2 worm cellular contexts compared by ENCODE assay signal in the genomic region with DNA sequence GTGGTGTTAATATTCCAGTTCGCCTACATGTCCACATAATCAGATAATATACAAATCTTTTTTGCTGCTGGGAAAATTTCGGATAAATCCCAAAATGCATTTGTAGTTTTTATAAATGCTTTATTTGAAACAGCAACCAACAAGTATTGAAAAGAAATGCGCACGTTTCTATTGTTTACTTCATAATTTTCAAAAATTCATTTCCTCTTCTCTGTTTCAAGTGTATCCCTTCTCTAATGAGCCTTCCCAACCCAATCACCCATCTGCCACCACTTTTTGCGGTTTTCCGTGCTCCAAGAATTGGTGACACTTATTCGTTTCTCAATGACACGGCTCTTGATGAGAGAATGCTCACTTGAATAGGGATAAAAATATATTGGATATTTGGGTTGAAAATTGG.
TF ChIP-seq lines count a peak whose summit lies in the region.

No protein-coding gene starts in this region.

TF ChIP-seq in whole organism, late embryonic, 69 proteins besides CTCF, POLR2A, EP300 and RAD21:
- no peak for TF ChIP-seq pros-1 (tag; optimal IDR thresholded peaks at IDR 0.05; lab: Kevin White, UChicago)
- TF ChIP-seq unc-42 (tag; optimal IDR thresholded peaks at IDR 0.05; lab: Kevin White, UChicago) = peak; percentile 57

TF ChIP-seq in whole organism, mixed stage, embryonic, 35 proteins besides CTCF, POLR2A, EP300 and RAD21:
- TF ChIP-seq nhr-12 (tag; optimal IDR thresholded peaks at IDR 0.05; lab: Kevin White, UChicago) (no peak), ham-2 (GFP tag; optimal IDR thresholded peaks at IDR 0.05; lab: Kevin White, UChicago) (no peak), bed-3 (GFP tag; optimal IDR thresholded peaks at IDR 0.05; lab: Kevin White, UChicago) (no peak), pha-4 (tag; optimal IDR thresholded peaks at IDR 0.05; lab: Kevin White, UChicago) (no peak), ces-1 (GFP tag; optimal IDR thresholded peaks at IDR 0.05; lab: Kevin White, UChicago) (peak; percentile 79), cnd-1 (tag; optimal IDR thresholded peaks at IDR 0.05; lab: Kevin White, UChicago) (peak; percentile 17), tbx-8 (GFP tag; optimal IDR thresholded peaks at IDR 0.05; lab: Kevin White, UChicago) (no peak)
TF ChIP-seq in whole organism, mixed stage, embryonic: peak in this region for 2.
